Worm (Caenorhabditis elegans) whole organism, mixed stage, embryonic: Measurements from ENCODE around the gene pkn-1.

Source experiments
- elt-3 ChIP-seq: fragments of 150-350 bp; optimal IDR thresholded peaks from 2 replicates; lab custom pipeline; 2014; ENCODE audit warnings: missing biosample characterization, missing genetic modification characterization
- lin-32 ChIP-seq: fragments of 200-800 bp; sonication (Bioruptor generic); optimal IDR thresholded peaks from 2 replicates; lab custom pipeline; 2018; ENCODE audit warnings: mild to moderate bottlenecking, missing genetic modification characterization, missing compliant biosample characterization
- lsy-2 ChIP-seq: fragments of 150-350 bp; optimal IDR thresholded peaks from 2 replicates; lab custom pipeline; 2014; ENCODE audit warnings: missing biosample characterization, missing genetic modification characterization
- mep-1 ChIP-seq: fragments of 150-350 bp; optimal IDR thresholded peaks from 2 replicates; lab custom pipeline; 2017; ENCODE audit warnings: missing biosample characterization, missing genetic modification reagents, missing genetic modification characterization, inconsistent platforms
- nhr-76 ChIP-seq: sonication (generic microtip); optimal IDR thresholded peaks from 2 replicates; lab custom pipeline; 2017; ENCODE audit warnings: missing biosample characterization, missing genetic modification characterization
- pha-4 ChIP-seq: fragments of 150-350 bp; optimal IDR thresholded peaks from 2 replicates; lab custom pipeline; 2018; ENCODE audit warnings: missing biosample characterization, missing genetic modification reagents, missing genetic modification characterization
- snpc-4 ChIP-seq: fragments of 150-350 bp; optimal IDR thresholded peaks from 2 replicates; lab custom pipeline; 2014; ENCODE audit warnings: missing biosample characterization, missing genetic modification characterization
- sptf-1 ChIP-seq: sonication (generic microtip); optimal IDR thresholded peaks from 2 replicates; lab custom pipeline; 2017; ENCODE audit warnings: mild to moderate bottlenecking, missing genetic modification characterization, moderate library complexity, missing compliant biosample characterization
- tbx-8 ChIP-seq: fragments of 200-800 bp; sonication (Bioruptor generic); optimal IDR thresholded peaks from 2 replicates; lab custom pipeline; 2018; ENCODE audit warnings: mild to moderate bottlenecking, missing genetic modification characterization, moderate library complexity, missing compliant biosample characterization
- unc-39 ChIP-seq: fragments of 150-350 bp; optimal IDR thresholded peaks from 2 replicates; lab custom pipeline; 2014; ENCODE audit warnings: missing biosample characterization, missing genetic modification characterization
- unc-62 ChIP-seq: fragments of 150-350 bp; optimal IDR thresholded peaks from 2 replicates; lab custom pipeline; 2014; ENCODE audit warnings: missing biosample characterization, missing genetic modification reagents, missing genetic modification characterization

- TF ChIP-seq snpc-4 (tag; lab: Kevin White, UChicago) (no peak), lsy-2 (tag; lab: Kevin White, UChicago) (no peak), nhr-76 (no peak), mep-1 (tag; lab: Kevin White, UChicago) (no peak), pha-4 (no peak), elt-3 (tag; lab: Kevin White, UChicago) (no peak), unc-62 (no peak), lin-32 (no peak), unc-39 (tag; lab: Kevin White, UChicago) (no peak), tbx-8 (GFP tag; lab: Kevin White, UChicago) (no peak), sptf-1 (no peak)
Measured at ce11 chrX:10429203-10429602, 32.2 kb downstream of the pkn-1 start.
